Worm (Caenorhabditis elegans): ENCODE results near the gene npr-25.

DNA sequence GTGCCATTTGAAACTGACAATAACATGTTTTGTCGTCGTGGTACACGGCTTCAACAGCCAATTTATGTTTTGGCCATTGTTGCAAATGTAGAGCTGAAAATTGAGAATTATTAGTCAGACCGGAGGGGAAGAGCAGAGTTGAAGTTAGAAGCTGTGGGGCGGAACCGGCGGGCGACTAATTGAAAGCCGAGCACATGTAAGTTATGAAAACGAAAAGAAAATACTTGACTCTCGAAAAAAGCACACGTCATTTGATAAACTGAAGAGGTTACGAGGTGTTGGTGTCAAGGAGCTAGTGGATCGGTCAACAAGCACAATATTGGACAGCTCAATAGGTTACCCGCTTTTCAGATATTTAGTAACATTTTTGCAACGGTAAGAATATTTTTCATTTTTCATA, 13.3 kb upstream of the npr-25 start, which contains the start of gene dop-5:
- TF ChIP-seq skn-1 (tag; optimal IDR thresholded peaks at IDR 0.05) (no peak), nhr-77 (tag; optimal IDR thresholded peaks at IDR 0.05) (no peak), nhr-11 (tag; optimal IDR thresholded peaks at IDR 0.05) (no peak), ama-1 (optimal IDR thresholded peaks at IDR 0.05) (no peak), lin-13 (GFP tag; optimal IDR thresholded peaks at IDR 0.05) (no peak), egl-27 (tag; optimal IDR thresholded peaks at IDR 0.05) (no peak), elt-1 (tag; optimal IDR thresholded peaks at IDR 0.05) (no peak), ceh-16 (tag; optimal IDR thresholded peaks at IDR 0.05) (no peak), snpc-4 (tag; optimal IDR thresholded peaks at IDR 0.05) (no peak)

Measured in whole organism, L2 larva.